Worm (Caenorhabditis elegans) whole organism, L3 larva: ENCODE results near the gene cux-7.

ENCODE experiments used
- elt-1 ChIP-seq: fragments of 150-350 bp; optimal IDR thresholded peaks from 2 replicates; lab custom pipeline; 2014; ENCODE audit warnings: missing biosample characterization, missing genetic modification characterization
- mdl-1 ChIP-seq: fragments of 150-350 bp; optimal IDR thresholded peaks from 2 replicates; lab custom pipeline; 2014; ENCODE audit warnings: missing biosample characterization, missing genetic modification characterization
- snpc-4 ChIP-seq: fragments of 150-350 bp; optimal IDR thresholded peaks from 2 replicates; lab custom pipeline; 2014; ENCODE audit warnings: missing biosample characterization, missing genetic modification characterization

- TF ChIP-seq mdl-1 (tag; lab: Kevin White, UChicago) = no peak
- TF ChIP-seq elt-1 = no peak
- no peak for TF ChIP-seq snpc-4 (tag; lab: Kevin White, UChicago)
Observed at ce11 chrIII:7558658-7559057, 38.0 kb upstream of the cux-7 start.
